Worm (Caenorhabditis elegans) whole organism, late embryonic: ENCODE results near the gene C06E4.5.
"Not testable (repeated sequence)": the region's sequence is repeated elsewhere in the genome, so short reads cannot be mapped to it uniquely, and the experiment has no call there.

Experiments
- ceh-9 ChIP-seq: sonication (generic microtip); optimal IDR thresholded peaks from 2 replicates; lab custom pipeline; 2016; ENCODE audit warnings: mild to moderate bottlenecking, missing genetic modification characterization, inconsistent platforms, missing compliant biosample characterization
- hlh-15 ChIP-seq: sonication (generic microtip); optimal IDR thresholded peaks from 2 replicates; lab custom pipeline; 2016; ENCODE audit warnings: missing genetic modification characterization, missing compliant biosample characterization
- pha-4 ChIP-seq: fragments of 150-350 bp; optimal IDR thresholded peaks from 2 replicates; lab custom pipeline; 2018; ENCODE audit warnings: missing biosample characterization, missing genetic modification reagents, missing genetic modification characterization
- sdc-2 ChIP-seq: sonication (generic microtip); optimal IDR thresholded peaks from 2 replicates; lab custom pipeline; 2016; ENCODE audit warnings: missing genotype, missing genetic modification characterization, missing compliant biosample characterization
- tbx-2 ChIP-seq: sonication (generic microtip); optimal IDR thresholded peaks from 2 replicates; lab custom pipeline; 2016; ENCODE audit warnings: missing genetic modification characterization, missing compliant biosample characterization
- unc-55 ChIP-seq: sonication (generic microtip); optimal IDR thresholded peaks from 2 replicates; lab custom pipeline; 2017; ENCODE audit warnings: missing biosample characterization, missing genetic modification reagents, missing genetic modification characterization

ce11 chrIV:7254690-7255089, at the start of gene C06E4.5:
- not testable (repeated sequence) for TF ChIP-seq hlh-15; pha-4 (tag; lab: Kevin White, UChicago); ceh-9 (tag; lab: Kevin White, UChicago); tbx-2 (tag; lab: Kevin White, UChicago); sdc-2; unc-55 (GFP tag; lab: Kevin White, UChicago)
